Worm (Caenorhabditis elegans) whole organism, L3 larva: ENCODE results near the gene F17C11.12.

Experiments used
- R02D3.7 ChIP-seq: fragments of 150-350 bp; optimal IDR thresholded peaks from 2 replicates; lab custom pipeline; 2014; ENCODE audit warnings: missing biosample characterization, missing genetic modification characterization
- ZK546.5 ChIP-seq: sonication (generic microtip); optimal IDR thresholded peaks from 2 replicates; lab custom pipeline; 2017; ENCODE audit warnings: missing biosample characterization, missing genetic modification characterization
- aly-2 ChIP-seq: fragments of 150-350 bp; optimal IDR thresholded peaks from 2 replicates; lab custom pipeline; 2014; ENCODE audit warnings: missing biosample characterization, missing genetic modification characterization
- ama-1 ChIP-seq: fragments of 150-350 bp; optimal IDR thresholded peaks from 2 replicates; lab custom pipeline; 2018
- ceh-16 ChIP-seq: sonication (generic microtip); optimal IDR thresholded peaks from 2 replicates; lab custom pipeline; 2017; ENCODE audit warnings: missing biosample characterization, missing genetic modification characterization
- ceh-28 ChIP-seq: fragments of 150-350 bp; optimal IDR thresholded peaks from 2 replicates; lab custom pipeline; 2014; ENCODE audit warnings: missing biosample characterization, missing genetic modification reagents, missing genetic modification characterization
- ceh-82 ChIP-seq: fragments of 150-350 bp; optimal IDR thresholded peaks from 2 replicates; lab custom pipeline; 2014; ENCODE audit warnings: missing biosample characterization, missing genetic modification characterization
- ceh-9 ChIP-seq: sonication (generic microtip); optimal IDR thresholded peaks from 2 replicates; lab custom pipeline; 2018; ENCODE audit warnings: missing biosample characterization, missing genetic modification characterization
- daf-12 ChIP-seq: fragments of 150-350 bp; optimal IDR thresholded peaks from 2 replicates; lab custom pipeline; 2014; ENCODE audit warnings: missing biosample characterization, missing genetic modification reagents, missing genetic modification characterization
- egl-27 ChIP-seq: sonication (generic microtip); optimal IDR thresholded peaks from 4 replicates; lab custom pipeline; 2017; ENCODE audit warnings: missing biosample characterization, missing genetic modification reagents, missing genetic modification characterization
- egl-5 ChIP-seq: fragments of 150-350 bp; optimal IDR thresholded peaks from 2 replicates; lab custom pipeline; 2017; ENCODE audit warnings: missing biosample characterization, missing genetic modification reagents, missing genetic modification characterization, inconsistent platforms
- elt-1 ChIP-seq: fragments of 150-350 bp; optimal IDR thresholded peaks from 2 replicates; lab custom pipeline; 2014; ENCODE audit warnings: missing biosample characterization, missing genetic modification characterization
- elt-2 ChIP-seq: sonication (generic microtip); optimal IDR thresholded peaks from 2 replicates; lab custom pipeline; 2016; ENCODE audit warnings: missing genetic modification reagents, mild to moderate bottlenecking, missing genetic modification characterization, missing compliant biosample characterization
- elt-3 ChIP-seq, 3 experiments: fragments of 150-350 bp in 1 of 3; sonication (generic microtip) in 2 of 3; optimal IDR thresholded peaks; 2 replicates in 2 of 3; 4 replicates in 1 of 3; lab custom pipeline; 2014 to 2017; ENCODE audit warnings: missing biosample characterization in 3 of 3, missing genetic modification characterization in 3 of 3
- eor-1 ChIP-seq, 2 experiments: fragments of 150-350 bp; optimal IDR thresholded peaks; 2 replicates each; lab custom pipeline; 2014 to 2018; ENCODE audit warnings: missing biosample characterization in 2 of 2, missing genetic modification characterization in 2 of 2
- fkh-10 ChIP-seq: sonication (generic microtip); optimal IDR thresholded peaks from 2 replicates; lab custom pipeline; 2017; ENCODE audit warnings: missing biosample characterization, missing genetic modification reagents, missing genetic modification characterization
- fkh-2 ChIP-seq: fragments of 150-350 bp; optimal IDR thresholded peaks from 2 replicates; lab custom pipeline; 2014; ENCODE audit warnings: missing biosample characterization, missing genetic modification reagents, missing genetic modification characterization
- fos-1 ChIP-seq: fragments of 150-350 bp; optimal IDR thresholded peaks from 2 replicates; lab custom pipeline; 2014; ENCODE audit warnings: missing biosample characterization, missing genetic modification characterization
- hmg-11 ChIP-seq: sonication (generic microtip); optimal IDR thresholded peaks from 2 replicates; lab custom pipeline; 2016; ENCODE audit warnings: missing genetic modification characterization, missing compliant biosample characterization
- jun-1 ChIP-seq: fragments of 150-350 bp; optimal IDR thresholded peaks from 2 replicates; lab custom pipeline; 2014; ENCODE audit warnings: missing biosample characterization, missing genetic modification reagents, missing genetic modification characterization
- lin-15B ChIP-seq: fragments of 150-350 bp; optimal IDR thresholded peaks from 2 replicates; lab custom pipeline; 2014; ENCODE audit warnings: missing biosample characterization, missing genetic modification characterization
- lin-39 ChIP-seq: fragments of 150-350 bp; optimal IDR thresholded peaks from 2 replicates; lab custom pipeline; 2018; ENCODE audit warnings: missing biosample characterization, missing genetic modification reagents, missing genetic modification characterization
- lsy-12 ChIP-seq: sonication (generic microtip); optimal IDR thresholded peaks from 2 replicates; lab custom pipeline; 2016; ENCODE audit warnings: mild to moderate bottlenecking, missing genetic modification characterization, missing compliant biosample characterization
- mdl-1 ChIP-seq: fragments of 150-350 bp; optimal IDR thresholded peaks from 2 replicates; lab custom pipeline; 2014; ENCODE audit warnings: missing biosample characterization, missing genetic modification characterization
- mml-1 ChIP-seq: fragments of 150-350 bp; sonication (generic microtip); optimal IDR thresholded peaks from 3 replicates; lab custom pipeline; 2014; ENCODE audit warnings: missing biosample characterization, missing genetic modification characterization
- nfya-1 ChIP-seq: sonication (generic microtip); optimal IDR thresholded peaks from 2 replicates; lab custom pipeline; 2017; ENCODE audit warnings: missing genetic modification characterization, mild to moderate bottlenecking, missing compliant biosample characterization, antibody characterized with exemption, moderate library complexity; ENCODE audit not compliant: insufficient read depth
- nhr-11 ChIP-seq: fragments of 150-350 bp; optimal IDR thresholded peaks from 2 replicates; lab custom pipeline; 2014; ENCODE audit warnings: missing biosample characterization, missing genetic modification characterization
- nhr-12 ChIP-seq: fragments of 150-350 bp; optimal IDR thresholded peaks from 2 replicates; lab custom pipeline; 2014; ENCODE audit warnings: missing biosample characterization, missing genetic modification characterization
- nhr-23 ChIP-seq: fragments of 150-350 bp; optimal IDR thresholded peaks from 2 replicates; lab custom pipeline; 2014; ENCODE audit warnings: missing biosample characterization, missing genetic modification reagents, missing genetic modification characterization
- nhr-237 ChIP-seq: fragments of 150-350 bp; optimal IDR thresholded peaks from 2 replicates; lab custom pipeline; 2014; ENCODE audit warnings: missing biosample characterization, missing genetic modification characterization
- nhr-25 ChIP-seq: sonication (generic microtip); optimal IDR thresholded peaks from 2 replicates; lab custom pipeline; 2017; ENCODE audit warnings: missing biosample characterization, missing genetic modification characterization
- nhr-28 ChIP-seq: fragments of 150-350 bp; optimal IDR thresholded peaks from 2 replicates; lab custom pipeline; 2014; ENCODE audit warnings: missing biosample characterization, missing genetic modification characterization
- nhr-43 ChIP-seq: sonication (generic microtip); optimal IDR thresholded peaks from 2 replicates; lab custom pipeline; 2016; ENCODE audit warnings: mild to moderate bottlenecking, missing genetic modification characterization, missing compliant biosample characterization; ENCODE audit not compliant: poor library complexity, severe bottlenecking
- nhr-67 ChIP-seq: fragments of 150-350 bp; optimal IDR thresholded peaks from 2 replicates; lab custom pipeline; 2014; ENCODE audit warnings: missing biosample characterization, missing genetic modification characterization
- nhr-76 ChIP-seq: fragments of 150-350 bp; sonication (generic microtip); optimal IDR thresholded peaks from 5 replicates; lab custom pipeline; 2014; ENCODE audit warnings: missing biosample characterization, missing genetic modification characterization
- nhr-77 ChIP-seq: fragments of 150-350 bp; optimal IDR thresholded peaks from 2 replicates; lab custom pipeline; 2014; ENCODE audit warnings: missing biosample characterization, missing genetic modification characterization
- pha-4 ChIP-seq: fragments of 150-350 bp; optimal IDR thresholded peaks from 2 replicates; lab custom pipeline; 2014; ENCODE audit warnings: missing biosample characterization, missing genetic modification reagents, missing genetic modification characterization
- pqm-1 ChIP-seq: fragments of 150-350 bp; optimal IDR thresholded peaks from 2 replicates; lab custom pipeline; 2017; ENCODE audit warnings: missing biosample characterization, missing genetic modification characterization, inconsistent platforms
- sea-2 ChIP-seq: fragments of 150-350 bp; sonication (generic microtip); optimal IDR thresholded peaks from 4 replicates; lab custom pipeline; 2014; ENCODE audit warnings: missing biosample characterization, missing genetic modification reagents, missing genetic modification characterization
- skn-1 ChIP-seq: fragments of 150-350 bp; optimal IDR thresholded peaks from 2 replicates; lab custom pipeline; 2014; ENCODE audit warnings: missing biosample characterization, missing genetic modification characterization
- snpc-4 ChIP-seq: fragments of 150-350 bp; optimal IDR thresholded peaks from 2 replicates; lab custom pipeline; 2014; ENCODE audit warnings: missing biosample characterization, missing genetic modification characterization
- tbx-2 ChIP-seq: sonication (generic microtip); optimal IDR thresholded peaks from 2 replicates; lab custom pipeline; 2016; ENCODE audit warnings: mild to moderate bottlenecking, missing genetic modification characterization, missing compliant biosample characterization
- unc-39 ChIP-seq: sonication (generic microtip); optimal IDR thresholded peaks from 4 replicates; lab custom pipeline; 2017; ENCODE audit warnings: missing biosample characterization, missing genetic modification characterization
- unc-62 ChIP-seq: fragments of 150-350 bp; sonication (generic microtip); optimal IDR thresholded peaks from 4 replicates; lab custom pipeline; 2014; ENCODE audit warnings: missing biosample characterization, missing genetic modification reagents, missing genetic modification characterization
- zag-1 ChIP-seq: fragments of 150-350 bp; optimal IDR thresholded peaks from 2 replicates; lab custom pipeline; 2014; ENCODE audit warnings: missing biosample characterization, missing genetic modification characterization
- ztf-11 ChIP-seq: fragments of 150-350 bp; optimal IDR thresholded peaks from 2 replicates; lab custom pipeline; 2014; ENCODE audit warnings: missing biosample characterization, missing genetic modification characterization
- ztf-4 ChIP-seq: fragments of 150-350 bp; optimal IDR thresholded peaks from 2 replicates; lab custom pipeline; 2014; ENCODE audit warnings: missing biosample characterization, missing genetic modification characterization

F17C11.12 gene

ce11 chrV:10940571-10940991, 3.9 kb upstream of the F17C11.12 start:
- TF ChIP-seq lin-39 (tag; lab: Kevin White, UChicago) (no peak), daf-12 (no peak), ceh-82 (tag; lab: Kevin White, UChicago) (no peak), fkh-2 (no peak), nfya-1 (peak; percentile 76), nhr-67 (tag; lab: Kevin White, UChicago) (no peak), nhr-23 (tag; lab: Kevin White, UChicago) (peak; percentile 60), egl-5 (tag; lab: Kevin White, UChicago) (no peak), skn-1 (tag; lab: Kevin White, UChicago) (peak; percentile 39), unc-62 (peak; percentile 36), aly-2 (tag; lab: Kevin White, UChicago) (no peak), tbx-2 (tag; lab: Kevin White, UChicago) (no peak), ztf-4 (tag; lab: Kevin White, UChicago) (no peak), pqm-1 (tag; lab: Kevin White, UChicago) (peak; percentile 88), nhr-43 (tag; lab: Kevin White, UChicago) (peak; percentile 44), mdl-1 (tag; lab: Kevin White, UChicago) (no peak), ceh-9 (tag; lab: Kevin White, UChicago) (no peak), ztf-11 (tag; lab: Kevin White, UChicago) (no peak), nhr-77 (tag; lab: Kevin White, UChicago) (no peak), elt-1 (tag; lab: Kevin White, UChicago) (peak; percentile 58), nhr-25 (tag; lab: Kevin White, UChicago) (peak; percentile 19), nhr-11 (tag; lab: Kevin White, UChicago) (no peak), ZK546.5 (tag; lab: Kevin White, UChicago) (no peak), lin-15B (tag; lab: Kevin White, UChicago) (peak; percentile 35), jun-1 (peak; percentile 44), unc-39 (tag; lab: Kevin White, UChicago) (no peak), R02D3.7 (tag; lab: Kevin White, UChicago) (peak; percentile 26), nhr-28 (no peak), nhr-76 (tag; lab: Kevin White, UChicago) (peak; percentile 20), ceh-16 (tag; lab: Kevin White, UChicago) (no peak), ama-1 (lab: Kevin White, UChicago) (peak; percentile 75), nhr-12 (tag; lab: Kevin White, UChicago) (no peak), elt-2 (peak; percentile 94), sea-2 (no peak), eor-1 (tag; optimal IDR thresholded peaks at IDR 0.05; lab: Kevin White, UChicago) (no peak), mml-1 (tag; lab: Kevin White, UChicago) (no peak), pha-4 (tag; lab: Kevin White, UChicago) (peak; percentile 60), egl-27 (tag; lab: Kevin White, UChicago) (peak; percentile 31), lsy-12 (tag; lab: Kevin White, UChicago) (no peak), ceh-28 (tag; lab: Kevin White, UChicago) (peak; percentile 50), snpc-4 (tag; lab: Kevin White, UChicago) (peak; percentile 39), elt-3 (tag; optimal IDR thresholded peaks at IDR 0.05; lab: Kevin White, UChicago) (no peak), nhr-237 (tag; lab: Kevin White, UChicago) (no peak), fos-1 (tag; lab: Kevin White, UChicago) (no peak), fkh-10 (GFP tag; lab: Kevin White, UChicago) (peak; percentile 32), zag-1 (tag; lab: Kevin White, UChicago) (no peak), hmg-11 (peak; percentile 70)
